Worm (Caenorhabditis elegans) whole organism, mixed stage, embryonic: ENCODE measurements around the gene T24C4.3.
A peak's percentile ranks its signal among the peaks of the same experiment; 100 is the strongest.

ENCODE experiments used
- M03D4.4 ChIP-seq: sonication (generic microtip); optimal IDR thresholded peaks from 2 replicates; lab custom pipeline; 2017; ENCODE audit warnings: mild to moderate bottlenecking, missing genetic modification characterization, missing compliant biosample characterization
- bed-3 ChIP-seq: fragments of 200-800 bp; sonication (Bioruptor generic); optimal IDR thresholded peaks from 3 replicates; lab custom pipeline; 2018; ENCODE audit warnings: mild to moderate bottlenecking, missing genetic modification characterization, moderate library complexity, missing compliant biosample characterization
- blmp-1 ChIP-seq: fragments of 150-350 bp; optimal IDR thresholded peaks from 2 replicates; lab custom pipeline; 2014; ENCODE audit warnings: missing biosample characterization, missing genetic modification characterization
- ceh-83 ChIP-seq: fragments of 200-800 bp; sonication (Bioruptor generic); optimal IDR thresholded peaks from 2 replicates; lab custom pipeline; 2018; ENCODE audit warnings: mild to moderate bottlenecking, missing genetic modification characterization, missing compliant biosample characterization
- ces-1 ChIP-seq: fragments of 150-350 bp; optimal IDR thresholded peaks from 2 replicates; lab custom pipeline; 2014; ENCODE audit warnings: missing biosample characterization, missing genetic modification reagents, missing genetic modification characterization
- cnd-1 ChIP-seq: fragments of 200-800 bp; sonication (Bioruptor generic); optimal IDR thresholded peaks from 2 replicates; lab custom pipeline; 2018; ENCODE audit warnings: mild to moderate bottlenecking, missing genetic modification characterization, missing compliant biosample characterization
- drap-1 ChIP-seq: fragments of 200-800 bp; sonication (Bioruptor generic); optimal IDR thresholded peaks from 3 replicates; lab custom pipeline; 2018; ENCODE audit warnings: mild to moderate bottlenecking, missing genetic modification characterization, missing compliant biosample characterization
- elt-1 ChIP-seq: sonication (generic microtip); optimal IDR thresholded peaks from 2 replicates; lab custom pipeline; 2017; ENCODE audit warnings: missing genetic modification characterization, mild to moderate bottlenecking, missing compliant biosample characterization, antibody characterized with exemption, moderate library complexity, borderline replicate concordance; ENCODE audit not compliant: insufficient read depth
- elt-3 ChIP-seq: fragments of 150-350 bp; optimal IDR thresholded peaks from 2 replicates; lab custom pipeline; 2014; ENCODE audit warnings: missing biosample characterization, missing genetic modification characterization
- flh-1 ChIP-seq: fragments of 200-800 bp; sonication (Bioruptor generic); optimal IDR thresholded peaks from 2 replicates; lab custom pipeline; 2018; ENCODE audit warnings: mild to moderate bottlenecking, missing genetic modification characterization, moderate library complexity, missing compliant biosample characterization
- hlh-1 ChIP-seq: fragments of 150-350 bp; optimal IDR thresholded peaks from 2 replicates; lab custom pipeline; 2014; ENCODE audit warnings: missing biosample characterization, missing genetic modification reagents, missing genetic modification characterization
- lin-13 ChIP-seq: fragments of 150-350 bp; optimal IDR thresholded peaks from 2 replicates; lab custom pipeline; 2014; ENCODE audit warnings: missing biosample characterization, missing genetic modification characterization
- lin-32 ChIP-seq: fragments of 200-800 bp; sonication (Bioruptor generic); optimal IDR thresholded peaks from 2 replicates; lab custom pipeline; 2018; ENCODE audit warnings: mild to moderate bottlenecking, missing genetic modification characterization, missing compliant biosample characterization
- lsy-2 ChIP-seq: fragments of 150-350 bp; optimal IDR thresholded peaks from 2 replicates; lab custom pipeline; 2014; ENCODE audit warnings: missing biosample characterization, missing genetic modification characterization
- mab-5 ChIP-seq: fragments of 150-350 bp; optimal IDR thresholded peaks from 2 replicates; lab custom pipeline; 2014; ENCODE audit warnings: missing biosample characterization, missing genetic modification characterization
- mep-1 ChIP-seq: fragments of 150-350 bp; optimal IDR thresholded peaks from 2 replicates; lab custom pipeline; 2017; ENCODE audit warnings: missing biosample characterization, missing genetic modification reagents, missing genetic modification characterization, inconsistent platforms
- nhr-2 ChIP-seq: fragments of 150-350 bp; optimal IDR thresholded peaks from 2 replicates; lab custom pipeline; 2014; ENCODE audit warnings: missing biosample characterization, missing genetic modification characterization
- nhr-237 ChIP-seq: fragments of 150-350 bp; optimal IDR thresholded peaks from 2 replicates; lab custom pipeline; 2014; ENCODE audit warnings: missing biosample characterization, missing genetic modification characterization
- nhr-28 ChIP-seq: fragments of 150-350 bp; optimal IDR thresholded peaks from 2 replicates; lab custom pipeline; 2014; ENCODE audit warnings: missing biosample characterization, missing genetic modification characterization
- nhr-76 ChIP-seq: sonication (generic microtip); optimal IDR thresholded peaks from 2 replicates; lab custom pipeline; 2017; ENCODE audit warnings: missing biosample characterization, missing genetic modification characterization
- pha-4 ChIP-seq: fragments of 150-350 bp; optimal IDR thresholded peaks from 2 replicates; lab custom pipeline; 2018; ENCODE audit warnings: missing biosample characterization, missing genetic modification reagents, missing genetic modification characterization
- sem-2 ChIP-seq: fragments of 200-800 bp; sonication (Bioruptor generic); optimal IDR thresholded peaks from 2 replicates; lab custom pipeline; 2018; ENCODE audit warnings: mild to moderate bottlenecking, missing genetic modification characterization, missing compliant biosample characterization
- sptf-1 ChIP-seq: sonication (generic microtip); optimal IDR thresholded peaks from 2 replicates; lab custom pipeline; 2017; ENCODE audit warnings: mild to moderate bottlenecking, missing genetic modification characterization, moderate library complexity, missing compliant biosample characterization
- unc-120 ChIP-seq: sonication (generic microtip); optimal IDR thresholded peaks from 2 replicates; lab custom pipeline; 2017; ENCODE audit warnings: missing genetic modification characterization, missing compliant biosample characterization; ENCODE audit not compliant: poor library complexity, severe bottlenecking
- unc-39 ChIP-seq: fragments of 150-350 bp; optimal IDR thresholded peaks from 2 replicates; lab custom pipeline; 2014; ENCODE audit warnings: missing biosample characterization, missing genetic modification characterization
- unc-62 ChIP-seq: fragments of 150-350 bp; optimal IDR thresholded peaks from 2 replicates; lab custom pipeline; 2014; ENCODE audit warnings: missing biosample characterization, missing genetic modification reagents, missing genetic modification characterization
- zip-8 ChIP-seq: fragments of 150-350 bp; optimal IDR thresholded peaks from 2 replicates; lab custom pipeline; 2014; ENCODE audit warnings: missing biosample characterization, missing genetic modification characterization
- ztf-11 ChIP-seq: fragments of 150-350 bp; optimal IDR thresholded peaks from 2 replicates; lab custom pipeline; 2014; ENCODE audit warnings: missing biosample characterization, missing genetic modification characterization

The T24C4.3 gene

ce11 chrIII:832855-833504, 39.3 kb downstream of the T24C4.3 start, which contains the start of gene zip-2:
Gene zip-2, plus strand, starts transcription at chrIII:832982.
- no peak for TF ChIP-seq nhr-76 (tag; lab: Kevin White, UChicago)
- no peak for TF ChIP-seq sptf-1
- no peak for TF ChIP-seq unc-62 (GFP tag; lab: Kevin White, UChicago)
- TF ChIP-seq bed-3 (GFP tag; lab: Kevin White, UChicago): no peak
- no peak for TF ChIP-seq nhr-2 (tag; lab: Kevin White, UChicago)
- TF ChIP-seq drap-1 (GFP tag; lab: Kevin White, UChicago): no peak
- no peak for TF ChIP-seq M03D4.4 (tag; lab: Kevin White, UChicago)
- no peak for TF ChIP-seq nhr-28 (tag; lab: Kevin White, UChicago)
- no peak for TF ChIP-seq sem-2
- no peak for TF ChIP-seq ztf-11 (tag; lab: Kevin White, UChicago)
- TF ChIP-seq lin-13 (tag; lab: Kevin White, UChicago): no peak
- no peak for TF ChIP-seq mep-1 (tag; lab: Kevin White, UChicago)
- no peak for TF ChIP-seq cnd-1 (tag; lab: Kevin White, UChicago)
- TF ChIP-seq zip-8 (tag; lab: Kevin White, UChicago): no peak
- no peak for TF ChIP-seq elt-1 (tag; lab: Kevin White, UChicago)

ce11 chrIII:831961-832360, 40.3 kb downstream of the T24C4.3 start, which contains the start of gene ceeh-1:
Gene ceeh-1, minus strand, starts transcription at chrIII:832277.
- TF ChIP-seq M03D4.4 (tag; lab: Kevin White, UChicago): no peak
- TF ChIP-seq sem-2: no peak
- no peak for TF ChIP-seq unc-39
- no peak for TF ChIP-seq nhr-76 (tag; lab: Kevin White, UChicago)
- no peak for TF ChIP-seq zip-8 (tag; lab: Kevin White, UChicago)
- no peak for TF ChIP-seq lin-32 (GFP tag; lab: Kevin White, UChicago)
- no peak for TF ChIP-seq hlh-1 (tag; lab: Kevin White, UChicago)
- TF ChIP-seq nhr-237 (tag; lab: Kevin White, UChicago): no peak
- no peak for TF ChIP-seq lin-13 (tag; lab: Kevin White, UChicago)
- TF ChIP-seq flh-1 (GFP tag; lab: Kevin White, UChicago): no peak
- TF ChIP-seq lsy-2: no peak
- no peak for TF ChIP-seq unc-120 (tag; lab: Kevin White, UChicago)
- TF ChIP-seq ztf-11 (tag; lab: Kevin White, UChicago): no peak
- no peak for TF ChIP-seq ces-1 (GFP tag; lab: Kevin White, UChicago)
- TF ChIP-seq mep-1 (tag; lab: Kevin White, UChicago): no peak
- TF ChIP-seq bed-3 (GFP tag; lab: Kevin White, UChicago): no peak
- no peak for TF ChIP-seq nhr-2 (tag; lab: Kevin White, UChicago)
- TF ChIP-seq elt-1 (tag; lab: Kevin White, UChicago): no peak
- TF ChIP-seq, all 35 proteins: peak for 0

- no peak for TF ChIP-seq nhr-28 (tag; lab: Kevin White, UChicago)
- no peak for TF ChIP-seq zip-8 (tag; lab: Kevin White, UChicago)
- no peak for TF ChIP-seq mep-1 (tag; lab: Kevin White, UChicago)
- no peak for TF ChIP-seq ceh-83 (GFP tag; lab: Kevin White, UChicago)
- TF ChIP-seq lin-32 (GFP tag; lab: Kevin White, UChicago): no peak
- no peak for TF ChIP-seq pha-4
- no peak for TF ChIP-seq sptf-1
- no peak for TF ChIP-seq sem-2
- TF ChIP-seq unc-120 (tag; lab: Kevin White, UChicago): no peak
- TF ChIP-seq hlh-1 (tag; lab: Kevin White, UChicago): no peak
- no peak for TF ChIP-seq M03D4.4 (tag; lab: Kevin White, UChicago)
- no peak for TF ChIP-seq elt-3 (tag; lab: Kevin White, UChicago)
- no peak for TF ChIP-seq nhr-2 (tag; lab: Kevin White, UChicago)
- no peak for TF ChIP-seq cnd-1 (tag; lab: Kevin White, UChicago)
- no peak for TF ChIP-seq drap-1 (GFP tag; lab: Kevin White, UChicago)
- TF ChIP-seq lin-13 (tag; lab: Kevin White, UChicago): no peak
- no peak for TF ChIP-seq nhr-76 (tag; lab: Kevin White, UChicago)
- no peak for TF ChIP-seq mab-5
- TF ChIP-seq ztf-11 (tag; lab: Kevin White, UChicago): no peak
- TF ChIP-seq, all 35 proteins: peak for 0
Observed at ce11 chrIII:825256-825655, 47.0 kb downstream of the T24C4.3 start.

- peak; percentile 43 for TF ChIP-seq unc-62 (GFP tag; lab: Kevin White, UChicago)
- TF ChIP-seq nhr-28 (tag; lab: Kevin White, UChicago): no peak
- no peak for TF ChIP-seq blmp-1 (tag; lab: Kevin White, UChicago)
- TF ChIP-seq, all 35 proteins: peak for 1
Observed at ce11 chrIII:822546-823272, 49.6 kb downstream of the T24C4.3 start, which contains the start of gene clec-149. Gene clec-149, plus strand, starts transcription at chrIII:823222.
